Worm (Caenorhabditis elegans) whole organism, L4/young adult: Measurements from ENCODE around the gene clp-10.

ENCODE experiments used
- W03F9.2 ChIP-seq: fragments of 150-350 bp; optimal IDR thresholded peaks from 2 replicates; lab custom pipeline; 2014; ENCODE audit warnings: missing biosample characterization, missing genetic modification characterization
- dao-5 ChIP-seq: sonication (generic microtip); optimal IDR thresholded peaks from 2 replicates; lab custom pipeline; 2016; ENCODE audit warnings: missing genotype, missing genetic modification characterization, moderate library complexity, missing compliant biosample characterization
- him-1 ChIP-seq: sonication (generic microtip); optimal IDR thresholded peaks from 2 replicates; lab custom pipeline; 2016; ENCODE audit warnings: missing genotype, missing genetic modification reagents, missing genetic modification characterization, missing compliant biosample characterization

DNA sequence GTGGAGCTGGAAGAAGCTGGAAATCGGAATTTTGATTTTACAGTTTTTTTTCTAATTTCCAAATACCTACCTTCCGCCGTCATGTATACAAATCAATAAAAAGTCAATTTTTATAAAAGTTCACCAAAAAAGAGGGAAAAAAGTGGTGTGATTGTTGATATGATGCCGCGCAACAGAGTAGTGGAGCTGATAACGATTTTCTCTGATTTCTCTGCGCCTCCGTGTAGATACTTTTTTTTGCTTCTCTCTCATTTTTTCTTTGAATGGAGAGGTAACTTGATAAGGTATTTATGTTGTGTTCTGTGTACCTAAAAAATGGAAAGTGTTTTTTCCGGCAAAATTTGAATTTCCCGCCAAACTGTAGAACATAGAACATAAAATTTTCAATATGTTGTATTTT, 23.3 kb downstream of the clp-10 start, which contains the start of gene nhr-80:
- TF ChIP-seq W03F9.2 (tag; lab: Kevin White, UChicago) (no peak), dao-5 (tag; lab: Kevin White, UChicago) (no peak), him-1 (tag; lab: Kevin White, UChicago) (no peak)
